Worm (Caenorhabditis elegans): ENCODE data around the gene C08H9.18.

- no peak for TF ChIP-seq egl-27 (tag; optimal IDR thresholded peaks at IDR 0.05)
- no peak for TF ChIP-seq unc-62 (GFP tag; optimal IDR thresholded peaks at IDR 0.05 in 1 of 2)
- no peak for TF ChIP-seq unc-62 (tag; optimal IDR thresholded peaks at IDR 0.05)
- no peak for TF ChIP-seq ama-1 (optimal IDR thresholded peaks at IDR 0.05)
- no peak for TF ChIP-seq nhr-25 (tag; optimal IDR thresholded peaks at IDR 0.05; ENCODE audit: borderline replicate concordance, insufficient read depth)
- no peak for TF ChIP-seq unc-39 (tag; optimal IDR thresholded peaks at IDR 0.05)
- TF ChIP-seq skn-1 (tag; optimal IDR thresholded peaks at IDR 0.05) = no peak
These were observed 20.0 kb downstream of the C08H9.18 start, which contains the start of gene rnh-1.2 for ce11 chrII:9841985-9842505.
